Fruit fly (Drosophila melanogaster) Kc167 (cell line): ENCODE data around the gene mthl15.

Source experiments
- Myc ChIP-seq: fragments of >200 bp; optimal IDR thresholded peaks from 2 replicates; lab custom pipeline; 2017; ENCODE audit warnings: missing external identifiers
- Sin3A ChIP-seq: fragments of >200 bp; optimal IDR thresholded peaks from 2 replicates; lab custom pipeline; 2018; ENCODE audit warnings: missing external identifiers
- h ChIP-seq: fragments of >200 bp; optimal IDR thresholded peaks from 3 replicates; lab custom pipeline; 2018; ENCODE audit warnings: missing external identifiers
- insv ChIP-seq: fragments of >200 bp; optimal IDR thresholded peaks from 3 replicates; lab custom pipeline; 2018; ENCODE audit warnings: missing external identifiers
- psq ChIP-seq: fragments of >200 bp; optimal IDR thresholded peaks from 2 replicates; lab custom pipeline; 2017; ENCODE audit warnings: missing external identifiers
- ttk ChIP-seq: sonication (Bioruptor generic); optimal IDR thresholded peaks from 2 replicates; lab custom pipeline; 2017; ENCODE audit warnings: missing external identifiers

The mthl15 gene

DNA sequence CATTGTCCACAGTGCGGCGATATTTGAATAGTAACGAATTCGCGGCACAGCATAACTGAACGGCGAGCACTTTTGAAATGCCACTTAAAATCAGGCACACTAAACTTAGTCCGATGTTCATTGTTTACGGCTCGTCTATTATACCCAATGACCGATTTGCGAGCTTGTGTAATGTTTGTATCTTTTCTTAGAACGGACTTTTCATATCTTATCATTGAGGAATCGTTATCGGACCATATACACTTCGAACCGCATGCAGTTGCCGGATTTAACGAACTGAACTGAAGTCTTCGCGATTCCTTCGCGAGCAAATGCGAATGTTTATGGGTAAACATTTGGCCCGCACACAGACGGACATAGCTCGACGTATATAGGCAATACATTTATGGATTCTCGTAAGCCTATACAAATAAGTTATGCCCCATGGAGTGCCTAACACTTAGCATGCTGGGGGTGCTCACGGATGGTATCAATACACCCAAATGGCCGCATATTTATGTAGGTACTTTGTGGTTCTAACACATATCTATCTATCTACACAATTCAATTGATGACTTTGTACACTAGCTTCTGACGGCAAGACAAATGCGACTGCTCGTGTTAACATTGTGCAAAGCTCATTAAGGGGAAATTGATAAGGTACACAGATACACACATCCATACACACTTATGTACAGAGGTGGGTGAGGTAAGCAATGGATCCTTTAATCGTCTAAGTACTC lies at the start of gene mthl15:
Gene mthl15, minus strand, starts transcription at position 593 of the 722 bp plus-strand sequence.
- TF ChIP-seq Myc = no peak
- TF ChIP-seq ttk (lab: Kevin White, UChicago) = no peak
- no peak for TF ChIP-seq h (lab: Kevin White, UChicago)
- TF ChIP-seq psq (lab: Kevin White, UChicago) = no peak
- no peak for TF ChIP-seq Sin3A

DNA sequence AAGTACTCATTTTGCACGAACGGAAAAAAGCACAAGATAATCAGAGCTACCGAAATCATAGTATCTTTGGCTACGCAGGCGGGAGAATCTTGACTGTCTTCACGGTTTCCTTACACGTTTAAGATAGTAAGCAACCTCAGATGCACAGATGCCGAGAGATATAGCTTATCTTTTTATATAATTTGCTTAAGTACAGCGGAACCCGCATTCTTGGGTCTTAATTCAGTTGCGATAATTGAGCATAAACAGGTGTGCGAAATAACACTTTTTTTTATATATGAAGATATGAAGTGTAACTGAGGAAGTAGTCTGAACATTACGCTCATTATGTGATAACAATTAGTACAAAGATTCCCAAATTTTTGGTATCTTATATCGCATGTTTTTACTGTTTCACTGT lies 42.7 kb upstream of the mthl15 start, which contains the start of gene CG34043:
Gene CG34043, minus strand, starts transcription at position 101 of the 400 bp plus-strand sequence.
- no peak for TF ChIP-seq insv (lab: Kevin White, UChicago)
- TF ChIP-seq h (lab: Kevin White, UChicago) = no peak
- TF ChIP-seq psq (lab: Kevin White, UChicago) = no peak
- TF ChIP-seq Myc = no peak

DNA sequence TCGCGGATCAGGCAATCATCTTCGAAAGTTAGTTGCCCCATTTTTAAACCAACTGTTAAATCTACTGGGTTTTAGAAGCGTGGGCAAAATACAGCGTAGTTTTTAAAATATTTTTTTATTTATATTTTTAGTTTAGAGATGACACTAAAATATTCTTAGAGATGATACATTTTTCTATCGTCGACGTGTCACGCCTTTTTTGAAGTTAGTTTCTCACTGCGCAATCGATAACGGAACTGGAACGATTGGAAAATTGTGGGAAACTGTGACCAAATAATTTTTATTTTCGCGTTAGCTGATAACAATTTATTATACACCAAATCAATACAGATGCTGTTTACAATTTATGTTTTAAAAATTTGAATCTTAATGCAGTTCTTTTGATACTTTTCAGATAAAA lies 40.5 kb upstream of the mthl15 start, which contains the start of gene Utx:
Gene Utx, minus strand, starts transcription at position 154 of the 400 bp plus-strand sequence.
- TF ChIP-seq insv (lab: Kevin White, UChicago) (no peak), Sin3A (no peak), ttk (lab: Kevin White, UChicago) (no peak), Myc (no peak), psq (lab: Kevin White, UChicago) (no peak), h (lab: Kevin White, UChicago) (no peak)

DNA sequence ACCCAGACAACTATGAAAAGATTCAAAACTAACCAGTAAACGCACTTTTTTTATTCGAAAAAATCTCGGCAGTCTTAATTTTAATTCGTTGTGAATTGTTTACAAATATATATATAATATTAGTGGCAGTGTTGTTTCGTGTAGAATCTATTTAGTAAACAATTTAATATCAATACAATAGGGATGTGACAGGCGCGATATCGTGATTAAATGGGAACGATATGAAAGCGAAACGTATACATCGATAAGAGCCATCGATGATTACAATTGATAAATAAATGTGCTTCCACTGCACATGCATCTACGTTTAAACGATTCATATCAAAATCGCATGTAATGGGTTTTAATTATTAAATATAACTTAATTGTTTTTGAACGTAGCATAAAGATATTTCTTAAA lies 39.2 kb upstream of the mthl15 start:
- TF ChIP-seq psq (lab: Kevin White, UChicago) = no peak
- TF ChIP-seq ttk (lab: Kevin White, UChicago) = no peak
- TF ChIP-seq insv (lab: Kevin White, UChicago) = no peak
- no peak for TF ChIP-seq Sin3A
- TF ChIP-seq Myc = no peak
- no peak for TF ChIP-seq h (lab: Kevin White, UChicago)

DNA sequence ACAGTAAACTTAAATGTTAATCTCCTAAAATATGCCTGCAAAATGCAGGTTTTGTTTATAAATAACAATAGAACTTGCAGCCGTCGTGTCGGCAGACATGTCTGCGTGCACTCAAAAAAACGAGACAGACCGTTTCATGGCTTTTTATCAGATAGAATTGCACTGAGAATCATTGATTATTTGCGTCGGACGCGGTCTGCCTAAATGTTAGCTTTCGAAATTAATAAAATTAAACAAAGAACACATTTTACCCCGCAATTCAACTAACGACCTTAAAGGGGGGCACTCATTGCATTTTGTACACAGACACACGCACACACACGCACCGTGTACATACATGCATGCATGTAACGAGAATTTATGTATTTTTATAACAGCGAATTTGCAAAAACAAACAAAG lies 38.7 kb upstream of the mthl15 start:
- TF ChIP-seq insv (lab: Kevin White, UChicago) (no peak), h (lab: Kevin White, UChicago) (no peak), psq (lab: Kevin White, UChicago) (no peak), Sin3A (no peak), Myc (no peak), ttk (lab: Kevin White, UChicago) (no peak)

DNA sequence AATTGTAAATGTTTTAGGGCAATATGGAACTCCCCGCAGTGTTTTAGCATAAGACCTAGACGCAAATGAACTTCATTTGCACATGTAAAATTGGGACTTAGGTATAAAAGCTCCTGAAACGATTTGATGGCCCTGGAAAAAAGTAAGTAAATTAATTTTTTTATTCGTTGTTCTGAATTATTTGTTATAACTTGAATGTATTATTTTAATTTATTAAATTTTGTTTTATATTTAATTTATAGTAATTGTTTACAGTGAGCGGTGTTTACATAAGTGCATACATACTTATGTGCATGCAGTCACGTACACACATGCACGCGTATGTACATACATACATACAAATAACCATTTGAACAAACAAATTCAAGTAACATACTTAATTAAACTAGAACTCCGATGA lies 38.3 kb upstream of the mthl15 start:
- no peak for TF ChIP-seq ttk (lab: Kevin White, UChicago)

DNA sequence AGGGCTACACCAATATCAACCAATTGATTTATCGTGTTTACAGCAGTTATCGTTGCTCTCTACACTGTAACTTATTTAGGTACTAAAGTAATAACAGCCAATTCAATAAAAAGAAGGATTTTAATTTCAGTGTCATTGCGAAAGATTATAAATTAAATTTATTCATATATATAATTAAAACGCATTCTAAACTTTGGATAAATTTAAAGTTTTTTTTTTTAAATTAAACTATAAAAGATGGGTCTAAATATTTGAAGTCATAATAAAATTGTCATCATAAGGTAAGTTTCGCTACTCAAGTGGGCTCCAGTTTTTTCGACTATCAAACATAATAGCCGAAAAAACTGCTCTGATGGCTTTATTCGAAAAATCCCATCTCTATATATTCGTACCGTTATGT lies 34.1 kb upstream of the mthl15 start, which contains the start of gene trk:
Gene trk, minus strand, starts transcription at position 101 of the 400 bp plus-strand sequence.
- TF ChIP-seq psq (lab: Kevin White, UChicago) = no peak
- TF ChIP-seq insv (lab: Kevin White, UChicago) = no peak
- TF ChIP-seq h (lab: Kevin White, UChicago) = no peak
- no peak for TF ChIP-seq Sin3A
- TF ChIP-seq Myc = no peak
- TF ChIP-seq ttk (lab: Kevin White, UChicago) = no peak

DNA sequence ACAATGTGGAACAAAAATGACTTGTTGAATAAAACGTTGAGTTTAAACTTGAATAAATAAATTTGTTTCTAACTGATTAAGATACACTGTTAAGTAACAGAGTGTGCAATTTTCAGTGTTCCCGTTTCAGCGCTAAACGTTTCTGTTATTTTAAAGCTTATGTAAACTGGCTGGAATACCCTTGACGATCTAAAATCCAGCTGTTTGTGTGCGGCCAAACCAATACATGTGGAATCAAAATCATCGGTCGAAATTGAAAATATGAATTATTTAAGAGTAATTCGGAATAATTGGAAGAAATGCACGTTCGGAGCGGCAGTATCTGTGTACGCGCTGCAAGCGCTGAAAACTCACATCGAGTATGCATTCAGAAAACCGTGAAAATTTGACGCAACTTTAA lies 31.7 kb upstream of the mthl15 start, which contains the start of gene Mulk:
Gene Mulk, plus strand, starts transcription at position 198 of the 400 bp plus-strand sequence.
- TF ChIP-seq ttk (lab: Kevin White, UChicago) = no peak
- no peak for TF ChIP-seq Myc
- no peak for TF ChIP-seq Sin3A
- TF ChIP-seq insv (lab: Kevin White, UChicago) = no peak
- no peak for TF ChIP-seq psq (lab: Kevin White, UChicago)
- TF ChIP-seq h (lab: Kevin White, UChicago) = no peak

DNA sequence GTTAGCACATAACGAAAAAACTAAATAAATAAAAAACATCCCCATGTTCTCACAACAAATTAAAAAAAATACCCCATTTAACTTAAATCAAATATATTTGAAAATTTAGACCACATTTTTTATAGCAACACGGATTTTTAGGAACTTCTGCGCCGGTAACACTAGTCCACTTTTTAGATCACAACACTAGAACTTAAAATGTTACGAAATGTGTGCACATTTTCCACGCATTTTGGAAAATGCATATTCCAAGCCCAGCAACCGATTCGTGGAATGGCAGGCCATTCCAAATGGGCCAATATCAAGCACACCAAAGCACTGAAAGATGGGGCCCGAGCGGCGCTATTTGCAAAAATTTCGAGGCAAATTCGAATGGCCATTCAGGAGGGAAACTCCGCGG lies 30.6 kb upstream of the mthl15 start, which contains the start of gene CG4957:
Gene CG4957, plus strand, starts transcription at position 185 of the 400 bp plus-strand sequence.
- TF ChIP-seq ttk (lab: Kevin White, UChicago) = no peak
- TF ChIP-seq psq (lab: Kevin White, UChicago) = no peak
- no peak for TF ChIP-seq Sin3A
- TF ChIP-seq Myc = no peak
- TF ChIP-seq h (lab: Kevin White, UChicago) = no peak
- TF ChIP-seq insv (lab: Kevin White, UChicago) = no peak

DNA sequence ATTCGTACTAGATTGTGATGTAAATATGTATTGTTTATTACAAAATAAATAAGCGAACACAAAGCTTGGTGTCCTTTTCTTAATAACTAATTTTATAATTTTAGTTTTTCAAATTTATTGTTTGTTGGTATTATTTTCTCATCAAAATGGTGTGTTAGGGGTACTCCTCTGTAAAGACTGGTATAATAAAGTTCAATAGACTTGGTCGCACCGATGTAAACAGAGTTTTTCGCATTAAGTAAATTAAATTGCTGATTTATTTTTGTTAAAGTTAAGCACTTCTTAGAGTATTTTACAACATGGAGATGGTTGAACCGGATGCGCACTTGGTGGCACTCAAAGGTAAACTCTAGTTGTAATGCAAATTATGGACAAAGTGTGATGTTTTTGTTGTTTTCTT lies 28.4 kb upstream of the mthl15 start, which contains the start of gene CG4953:
Gene CG4953, plus strand, starts transcription at position 193 of the 400 bp plus-strand sequence.
- TF ChIP-seq Sin3A = no peak
- TF ChIP-seq h (lab: Kevin White, UChicago) = no peak
- TF ChIP-seq ttk (lab: Kevin White, UChicago) = no peak
- TF ChIP-seq psq (lab: Kevin White, UChicago) = no peak
- no peak for TF ChIP-seq insv (lab: Kevin White, UChicago)

DNA sequence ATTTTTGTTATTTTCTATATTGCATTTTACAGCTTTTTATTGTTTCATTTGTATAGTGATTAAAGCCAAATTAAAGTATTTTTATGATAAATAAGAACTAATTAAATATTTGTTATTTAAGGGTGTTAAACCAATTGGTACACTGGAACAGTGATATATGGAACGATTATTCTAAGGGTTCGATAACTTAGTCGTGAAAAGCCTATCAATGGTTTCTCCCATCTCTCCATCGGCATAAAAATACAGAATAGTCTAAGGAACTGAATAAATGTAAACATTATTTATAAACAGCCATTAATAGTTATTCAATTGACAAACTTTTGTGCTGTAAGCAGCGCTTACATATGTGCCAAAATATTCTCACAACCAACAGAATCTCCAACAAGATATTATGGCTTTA lies 27.0 kb upstream of the mthl15 start, which contains the start of gene Mob3:
Gene Mob3, plus strand, starts transcription at position 208 of the 400 bp plus-strand sequence.
- TF ChIP-seq psq (lab: Kevin White, UChicago) (no peak), Sin3A (no peak), h (lab: Kevin White, UChicago) (no peak), Myc (no peak), insv (lab: Kevin White, UChicago) (no peak), ttk (lab: Kevin White, UChicago) (no peak)

DNA sequence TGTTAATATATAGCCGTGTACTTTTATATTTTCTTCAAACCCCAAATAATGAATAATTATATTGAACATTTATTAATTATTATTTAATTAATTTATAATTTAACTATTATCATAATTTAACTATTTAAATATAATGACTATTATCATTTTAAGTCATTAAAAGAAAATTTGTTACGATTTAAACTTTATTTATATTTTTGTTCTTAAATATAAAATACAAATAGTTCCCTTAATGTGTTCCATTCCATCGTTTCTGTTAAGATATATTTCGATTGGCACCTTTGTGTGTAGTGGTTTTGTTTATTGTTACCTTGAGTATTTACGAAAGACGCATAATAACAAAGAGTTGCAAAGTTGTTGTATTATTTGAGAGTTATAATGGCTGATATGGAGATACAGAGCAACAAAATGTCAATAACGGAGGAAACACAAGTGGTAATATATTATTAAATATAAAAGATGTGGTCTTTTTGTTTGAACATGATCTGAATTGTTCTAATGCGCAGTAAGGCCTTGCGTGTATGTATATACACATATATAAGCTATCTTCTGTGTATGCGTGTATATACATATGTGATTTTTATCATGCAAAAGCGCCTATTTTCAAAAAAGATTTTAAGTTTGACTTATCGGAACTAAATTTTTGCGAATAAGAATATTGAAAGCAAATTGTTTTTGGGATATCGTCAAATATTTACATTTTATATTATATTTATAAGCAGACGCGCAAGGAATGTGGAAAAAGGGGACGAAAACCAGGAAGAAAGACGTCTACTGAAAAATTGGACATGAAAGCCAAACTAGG lies 25.9 kb upstream of the mthl15 start, which contains the start of gene REPTOR-BP:
Gene REPTOR-BP, plus strand, starts transcription at position 296 of the 805 bp plus-strand sequence.
- no peak for TF ChIP-seq psq (lab: Kevin White, UChicago)
- no peak for TF ChIP-seq h (lab: Kevin White, UChicago)
- no peak for TF ChIP-seq Sin3A
- TF ChIP-seq Myc = no peak
- no peak for TF ChIP-seq insv (lab: Kevin White, UChicago)
- no peak for TF ChIP-seq ttk (lab: Kevin White, UChicago)
